Worm (Caenorhabditis elegans) whole organism, early embryonic: ENCODE results near the gene wah-1.

Source experiments
- B0310.2 ChIP-seq: sonication (generic microtip); optimal IDR thresholded peaks from 2 replicates; lab custom pipeline; 2016; ENCODE audit warnings: mild to moderate bottlenecking, missing genetic modification characterization, missing compliant biosample characterization
- F13C5.2 ChIP-seq: sonication (generic microtip); optimal IDR thresholded peaks from 2 replicates; lab custom pipeline; 2017; ENCODE audit warnings: mild to moderate bottlenecking, missing genetic modification characterization, inconsistent platforms, missing compliant biosample characterization
- ama-1 ChIP-seq: fragments of 150-350 bp; optimal IDR thresholded peaks from 2 replicates; lab custom pipeline; 2014
- ceh-13 ChIP-seq: fragments of 200-800 bp; sonication (Bioruptor generic); optimal IDR thresholded peaks from 2 replicates; lab custom pipeline; 2018; ENCODE audit warnings: mild to moderate bottlenecking, missing genetic modification characterization, missing compliant biosample characterization
- ceh-36 ChIP-seq: sonication (generic microtip); optimal IDR thresholded peaks from 2 replicates; lab custom pipeline; 2016; ENCODE audit warnings: missing genetic modification characterization, inconsistent platforms, missing compliant biosample characterization
- ets-7 ChIP-seq: sonication (generic microtip); optimal IDR thresholded peaks from 2 replicates; lab custom pipeline; 2016; ENCODE audit warnings: missing genotype, missing genetic modification characterization, missing compliant biosample characterization
- hmbx-1 ChIP-seq: sonication (generic microtip); optimal IDR thresholded peaks from 2 replicates; lab custom pipeline; 2016; ENCODE audit warnings: mild to moderate bottlenecking, missing genetic modification characterization, missing compliant biosample characterization
- hmg-4 ChIP-seq: fragments of 200-800 bp; sonication (Bioruptor generic); optimal IDR thresholded peaks from 2 replicates; lab custom pipeline; 2018; ENCODE audit warnings: mild to moderate bottlenecking, missing genetic modification characterization, missing compliant biosample characterization
- hnd-1 ChIP-seq: sonication (generic microtip); optimal IDR thresholded peaks from 2 replicates; lab custom pipeline; 2016; ENCODE audit warnings: missing genetic modification characterization, missing compliant biosample characterization
- sea-1 ChIP-seq: fragments of 200-800 bp; sonication (Bioruptor generic); conservative IDR thresholded peaks from 2 replicates; pipeline ENCODE4 v1.3.6; 2022; ENCODE audit warnings: missing genetic modification characterization, missing compliant biosample characterization
- tbx-11 ChIP-seq: fragments of 200-800 bp; sonication (Bioruptor generic); IDR thresholded peaks from 2 replicates; pipeline ENCODE4 v1.3.6; 2022; ENCODE audit warnings: missing genetic modification characterization, missing compliant biosample characterization
- tbx-37 ChIP-seq: fragments of 200-800 bp; sonication (Bioruptor generic); conservative IDR thresholded peaks from 2 replicates; pipeline ENCODE4 v1.3.6; 2022; ENCODE audit warnings: missing genetic modification reagents, missing genetic modification characterization, missing compliant biosample characterization
- tra-4 ChIP-seq: sonication (generic microtip); optimal IDR thresholded peaks from 2 replicates; lab custom pipeline; 2017; ENCODE audit warnings: missing genetic modification characterization, missing compliant biosample characterization

wah-1 gene

ce11 chrIII:12034311-12034710, 44.3 kb downstream of the wah-1 start:
- TF ChIP-seq hmg-4 (GFP tag; lab: Kevin White, UChicago): no peak
- TF ChIP-seq ets-7: no peak
- TF ChIP-seq tbx-11 (GFP tag; lab: Robert Waterston, UW): no peak
- no peak for TF ChIP-seq B0310.2 (tag; lab: Kevin White, UChicago)
- no peak for TF ChIP-seq sea-1
- TF ChIP-seq tbx-37: no peak
- no peak for TF ChIP-seq ama-1 (lab: Kevin White, UChicago)
- TF ChIP-seq ceh-36: no peak
- TF ChIP-seq F13C5.2: no peak
- TF ChIP-seq hnd-1 (tag; lab: Kevin White, UChicago): no peak

- TF ChIP-seq ceh-13: no peak
- no peak for TF ChIP-seq hmbx-1
- no peak for TF ChIP-seq tbx-11 (GFP tag; lab: Robert Waterston, UW)
- TF ChIP-seq ets-7: no peak
- no peak for TF ChIP-seq hnd-1 (tag; lab: Kevin White, UChicago)
- TF ChIP-seq tbx-37: no peak
Observed at ce11 chrIII:12037217-12037616, 47.2 kb downstream of the wah-1 start.

- no peak for TF ChIP-seq tra-4 (tag; lab: Kevin White, UChicago)
- TF ChIP-seq ama-1 (lab: Kevin White, UChicago): no peak
Observed at ce11 chrIII:12040999-12041398, 51.0 kb downstream of the wah-1 start, which contains the start of gene Y79H2A.4. Y79H2A.4 (plus strand) TSS chrIII:12041299.
